Fruit fly (Drosophila melanogaster) whole organism, wandering third instar larva: Measurements from ENCODE around the gene CG3168.
A peak's percentile ranks its signal among the peaks of the same experiment; 100 is the strongest.

Experiments
- Hr78 ChIP-seq: fragments of >200 bp; optimal IDR thresholded peaks from 2 replicates; lab custom pipeline; 2017; ENCODE audit warnings: missing biosample characterization, missing genetic modification characterization
- rgr ChIP-seq: fragments of 200-800 bp; sonication (Bioruptor generic); optimal IDR thresholded peaks from 3 replicates; lab custom pipeline; 2016; ENCODE audit warnings: missing biosample characterization, mild to moderate bottlenecking, missing genetic modification characterization
- usp ChIP-seq: fragments of >200 bp; optimal IDR thresholded peaks from 2 replicates; lab custom pipeline; 2017; ENCODE audit warnings: missing biosample characterization, missing genetic modification characterization

DNA sequence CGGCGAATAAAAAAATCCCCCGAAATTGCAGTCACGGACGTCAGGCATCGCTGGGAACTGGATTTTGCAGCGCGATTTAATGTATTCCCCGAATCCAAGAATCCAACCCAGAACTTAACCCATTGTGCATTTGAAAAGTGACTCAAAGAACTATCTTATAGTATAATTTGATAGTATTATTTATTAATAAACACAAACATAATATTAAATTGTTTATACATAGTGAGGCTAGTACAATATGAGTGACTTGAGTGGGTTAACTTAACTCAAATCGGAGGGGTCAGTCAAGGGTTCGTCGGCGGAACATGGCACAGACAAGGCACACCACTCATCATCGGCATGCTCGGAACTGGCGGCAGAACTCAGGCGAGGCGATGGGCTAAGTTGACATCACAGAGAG lies 6.4 kb upstream of the CG3168 start:
- TF ChIP-seq Hr78, result no peak
- peak; percentile 44 for TF ChIP-seq rgr (GFP tag; lab: Kevin White, UChicago)
- no peak for TF ChIP-seq usp (GFP tag; lab: Kevin White, UChicago)
